Worm (Caenorhabditis elegans) whole organism, L1 larva: ENCODE data around the gene cyy-1.

Source experiments
- alr-1 ChIP-seq: fragments of 200-800 bp; sonication (Bioruptor generic); optimal IDR thresholded peaks from 2 replicates; lab custom pipeline; 2018; ENCODE audit warnings: borderline replicate concordance, mild to moderate bottlenecking, missing genetic modification characterization, missing compliant biosample characterization
- aly-2 ChIP-seq: fragments of 150-350 bp; optimal IDR thresholded peaks from 2 replicates; lab custom pipeline; 2014; ENCODE audit warnings: missing biosample characterization, missing genetic modification characterization
- blmp-1 ChIP-seq: fragments of 150-350 bp; optimal IDR thresholded peaks from 2 replicates; lab custom pipeline; 2014; ENCODE audit warnings: missing biosample characterization, missing genetic modification characterization
- ceh-82 ChIP-seq, 3 experiments: fragments of 150-350 bp in 1 of 3; sonication (generic microtip) in 2 of 3; optimal IDR thresholded peaks; 2 replicates each; lab custom pipeline; 2014 to 2017; ENCODE audit warnings: missing biosample characterization in 3 of 3, missing genetic modification characterization in 3 of 3
- ceh-88 ChIP-seq: fragments of 200-800 bp; sonication (Bioruptor generic); IDR thresholded peaks from 2 replicates; pipeline ENCODE4 v1.3.6; 2022; ENCODE audit warnings: missing genetic modification characterization, missing compliant biosample characterization
- ceh-90 ChIP-seq: sonication (generic microtip); optimal IDR thresholded peaks from 2 replicates; lab custom pipeline; 2016; ENCODE audit warnings: missing genetic modification characterization, missing compliant biosample characterization
- ces-1 ChIP-seq: fragments of 150-350 bp; optimal IDR thresholded peaks from 2 replicates; lab custom pipeline; 2014; ENCODE audit warnings: missing biosample characterization, missing genetic modification reagents, missing genetic modification characterization
- dpl-1 ChIP-seq, 3 experiments: fragments of 150-350 bp in 2 of 3; sonication (generic microtip) in 1 of 3; optimal IDR thresholded peaks; 2 replicates each; lab custom pipeline; 2014 to 2017; ENCODE audit warnings: missing biosample characterization in 3 of 3, missing genetic modification characterization in 3 of 3, missing genetic modification reagents in 3 of 3
- efl-1 ChIP-seq, 4 experiments: fragments of 150-350 bp; optimal IDR thresholded peaks in 3 of 4; peaks in 1 of 4; 1 replicate in 1 of 4; 2 replicates in 3 of 4; lab custom pipeline; 2014; ENCODE audit warnings: missing biosample characterization in 2 of 4, missing genetic modification characterization in 2 of 4, missing genetic modification reagents in 2 of 4
- efl-3 ChIP-seq: fragments of 200-800 bp; sonication (Bioruptor generic); optimal IDR thresholded peaks from 2 replicates; lab custom pipeline; 2018; ENCODE audit warnings: mild to moderate bottlenecking, missing genetic modification characterization, missing compliant biosample characterization
- egl-13 ChIP-seq: sonication (generic microtip); optimal IDR thresholded peaks from 2 replicates; lab custom pipeline; 2016; ENCODE audit warnings: missing genotype, missing genetic modification reagents, missing genetic modification characterization, missing compliant biosample characterization
- egl-27 ChIP-seq, 2 experiments: fragments of 150-350 bp in 1 of 2; sonication (generic microtip); optimal IDR thresholded peaks; 3 replicates each; lab custom pipeline; 2017 to 2018; ENCODE audit warnings: missing biosample characterization in 2 of 2, missing genetic modification characterization in 2 of 2, missing genetic modification reagents in 2 of 2
- elt-2 ChIP-seq: sonication (generic microtip); optimal IDR thresholded peaks from 2 replicates; lab custom pipeline; 2016; ENCODE audit warnings: missing genetic modification characterization, mild to moderate bottlenecking, inconsistent platforms, missing compliant biosample characterization, missing genetic modification reagents
- fkh-4 ChIP-seq: sonication (generic microtip); optimal IDR thresholded peaks from 2 replicates; lab custom pipeline; 2016; ENCODE audit warnings: missing compliant biosample characterization, missing genetic modification characterization, borderline replicate concordance
- fkh-8 ChIP-seq: sonication (generic microtip); optimal IDR thresholded peaks from 2 replicates; lab custom pipeline; 2016; ENCODE audit warnings: mild to moderate bottlenecking, missing genetic modification characterization, missing compliant biosample characterization
- fos-1 ChIP-seq: fragments of 150-350 bp; optimal IDR thresholded peaks from 2 replicates; lab custom pipeline; 2014; ENCODE audit warnings: missing biosample characterization, missing genetic modification characterization
- hlh-17 ChIP-seq: fragments of 200-800 bp; sonication (Bioruptor generic); optimal IDR thresholded peaks from 2 replicates; lab custom pipeline; 2018; ENCODE audit warnings: missing genetic modification characterization, mild to moderate bottlenecking, missing compliant biosample characterization, moderate library complexity, borderline replicate concordance
- irx-1 ChIP-seq: sonication (generic microtip); optimal IDR thresholded peaks from 2 replicates; lab custom pipeline; 2016; ENCODE audit warnings: missing genetic modification characterization, missing compliant biosample characterization
- isw-1 ChIP-seq: fragments of 200-800 bp; sonication (Bioruptor generic); IDR thresholded peaks from 2 replicates; pipeline ENCODE4 v1.3.6; 2022; ENCODE audit warnings: missing genetic modification characterization, missing compliant biosample characterization
- lin-13 ChIP-seq: fragments of 150-350 bp; optimal IDR thresholded peaks from 2 replicates; lab custom pipeline; 2014; ENCODE audit warnings: missing biosample characterization, missing genetic modification reagents, missing genetic modification characterization
- lin-14 ChIP-seq: fragments of 200-800 bp; sonication (Bioruptor generic); optimal IDR thresholded peaks from 2 replicates; lab custom pipeline; 2018; ENCODE audit warnings: mild to moderate bottlenecking, missing genetic modification characterization, moderate library complexity, missing compliant biosample characterization
- lin-15B ChIP-seq: fragments of 150-350 bp; sonication (generic microtip); optimal IDR thresholded peaks from 3 replicates; lab custom pipeline; 2014; ENCODE audit warnings: missing biosample characterization, missing genetic modification characterization
- lin-35 ChIP-seq, 2 experiments: fragments of 150-350 bp; optimal IDR thresholded peaks; 2 replicates each; lab custom pipeline; 2014; ENCODE audit warnings: missing biosample characterization in 2 of 2, missing genetic modification characterization in 2 of 2, missing genetic modification reagents in 2 of 2
- lir-3 ChIP-seq: sonication (generic microtip); optimal IDR thresholded peaks from 2 replicates; lab custom pipeline; 2016; ENCODE audit warnings: mild to moderate bottlenecking, missing genetic modification characterization, moderate library complexity, missing compliant biosample characterization; ENCODE audit not compliant: poor library complexity
- mdl-1 ChIP-seq, 2 experiments: fragments of 150-350 bp; optimal IDR thresholded peaks; 2 replicates each; lab custom pipeline; 2014 to 2017; ENCODE audit warnings: missing biosample characterization in 2 of 2, missing genetic modification characterization in 2 of 2, inconsistent platforms in 1 of 2
- mef-2 ChIP-seq: fragments of 150-350 bp; optimal IDR thresholded peaks from 2 replicates; lab custom pipeline; 2014; ENCODE audit warnings: missing biosample characterization, missing genetic modification characterization
- mep-1 ChIP-seq: fragments of 150-350 bp; optimal IDR thresholded peaks from 2 replicates; lab custom pipeline; 2014; ENCODE audit warnings: missing biosample characterization, missing genetic modification characterization
- nhr-11 ChIP-seq: fragments of 150-350 bp; optimal IDR thresholded peaks from 2 replicates; lab custom pipeline; 2014; ENCODE audit warnings: missing biosample characterization, missing genetic modification characterization
- nhr-12 ChIP-seq: sonication (generic microtip); optimal IDR thresholded peaks from 2 replicates; lab custom pipeline; 2017; ENCODE audit warnings: missing biosample characterization, missing genetic modification characterization
- nhr-19 ChIP-seq: fragments of 200-800 bp; sonication (Bioruptor generic); conservative IDR thresholded peaks from 2 replicates; pipeline ENCODE4 v1.3.6; 2022; ENCODE audit warnings: missing genetic modification characterization, missing compliant biosample characterization
- nhr-20 ChIP-seq: sonication (generic microtip); optimal IDR thresholded peaks from 2 replicates; lab custom pipeline; 2016; ENCODE audit warnings: mild to moderate bottlenecking, missing genetic modification characterization, missing compliant biosample characterization
- nhr-237 ChIP-seq: fragments of 150-350 bp; optimal IDR thresholded peaks from 2 replicates; lab custom pipeline; 2014; ENCODE audit warnings: missing biosample characterization, missing genetic modification characterization
- nhr-28 ChIP-seq: fragments of 150-350 bp; optimal IDR thresholded peaks from 2 replicates; lab custom pipeline; 2014; ENCODE audit warnings: missing biosample characterization, missing genetic modification characterization
- nhr-47 ChIP-seq: sonication (generic microtip); optimal IDR thresholded peaks from 2 replicates; lab custom pipeline; 2016; ENCODE audit warnings: mild to moderate bottlenecking, missing genetic modification characterization, moderate library complexity, missing compliant biosample characterization
- nhr-84 ChIP-seq: sonication (generic microtip); optimal IDR thresholded peaks from 2 replicates; lab custom pipeline; 2017; ENCODE audit warnings: missing biosample characterization, missing genetic modification characterization
- nhr-85 ChIP-seq: sonication (generic microtip); peaks from one replicate; lab custom pipeline; 2016; ENCODE audit warnings: missing genetic modification characterization, inconsistent platforms, missing compliant biosample characterization
- nhr-90 ChIP-seq: sonication (generic microtip); optimal IDR thresholded peaks from 2 replicates; lab custom pipeline; 2016; ENCODE audit warnings: mild to moderate bottlenecking, missing genetic modification characterization, missing compliant biosample characterization; ENCODE audit not compliant: poor library complexity
- pax-3 ChIP-seq: fragments of 200-800 bp; sonication (Bioruptor generic); optimal IDR thresholded peaks from 2 replicates; lab custom pipeline; 2018; ENCODE audit warnings: mild to moderate bottlenecking, missing genetic modification characterization, moderate library complexity, missing compliant biosample characterization
- pqm-1 ChIP-seq: sonication (generic microtip); optimal IDR thresholded peaks from 3 replicates; lab custom pipeline; 2017; ENCODE audit warnings: missing biosample characterization, missing genetic modification characterization
- rnt-1 ChIP-seq: sonication (generic microtip); optimal IDR thresholded peaks from 2 replicates; lab custom pipeline; 2016; ENCODE audit warnings: mild to moderate bottlenecking, missing genetic modification characterization, moderate library complexity, missing compliant biosample characterization
- skn-1 ChIP-seq: fragments of 150-350 bp; optimal IDR thresholded peaks from 2 replicates; lab custom pipeline; 2014; ENCODE audit warnings: missing biosample characterization, missing genetic modification characterization
- snu-23 ChIP-seq: sonication (generic microtip); optimal IDR thresholded peaks from 2 replicates; lab custom pipeline; 2016; ENCODE audit warnings: missing genetic modification characterization, missing compliant biosample characterization
- sptf-1 ChIP-seq: fragments of 150-350 bp; optimal IDR thresholded peaks from 2 replicates; lab custom pipeline; 2014; ENCODE audit warnings: missing biosample characterization, missing genetic modification characterization
- sup-37 ChIP-seq: fragments of 200-800 bp; sonication (Bioruptor generic); optimal IDR thresholded peaks from 2 replicates; lab custom pipeline; 2018; ENCODE audit warnings: mild to moderate bottlenecking, missing genetic modification characterization, missing compliant biosample characterization
- swsn-7 ChIP-seq: sonication (generic microtip); optimal IDR thresholded peaks from 2 replicates; lab custom pipeline; 2016; ENCODE audit warnings: missing genetic modification characterization, missing compliant biosample characterization
- tbx-2 ChIP-seq: sonication (generic microtip); optimal IDR thresholded peaks from 2 replicates; lab custom pipeline; 2016; ENCODE audit warnings: missing genetic modification characterization, missing compliant biosample characterization
- unc-30 ChIP-seq: sonication (generic microtip); optimal IDR thresholded peaks from 2 replicates; lab custom pipeline; 2017; ENCODE audit warnings: missing biosample characterization, missing genetic modification characterization
- unc-98 ChIP-seq: fragments of 200-800 bp; sonication (Bioruptor generic); IDR thresholded peaks from 2 replicates; pipeline ENCODE4 v1.3.6; 2022; ENCODE audit warnings: missing genetic modification characterization, missing compliant biosample characterization
- vab-15 ChIP-seq: sonication (generic microtip); optimal IDR thresholded peaks from 2 replicates; lab custom pipeline; 2017; ENCODE audit warnings: missing genotype, mild to moderate bottlenecking, missing genetic modification characterization, missing compliant biosample characterization
- xbp-1 ChIP-seq: sonication (generic microtip); optimal IDR thresholded peaks from 2 replicates; lab custom pipeline; 2016; ENCODE audit warnings: missing genetic modification characterization, missing compliant biosample characterization
- zag-1 ChIP-seq: fragments of 150-350 bp; optimal IDR thresholded peaks from 2 replicates; lab custom pipeline; 2014; ENCODE audit warnings: missing biosample characterization, missing genetic modification characterization
- zip-4 ChIP-seq: fragments of 200-800 bp; sonication (Bioruptor generic); optimal IDR thresholded peaks from 2 replicates; lab custom pipeline; 2018; ENCODE audit warnings: mild to moderate bottlenecking, missing genetic modification characterization, moderate library complexity, missing compliant biosample characterization
- ztf-4 ChIP-seq: fragments of 150-350 bp; optimal IDR thresholded peaks from 2 replicates; lab custom pipeline; 2014; ENCODE audit warnings: missing biosample characterization, missing genetic modification characterization

The cyy-1 gene

DNA sequence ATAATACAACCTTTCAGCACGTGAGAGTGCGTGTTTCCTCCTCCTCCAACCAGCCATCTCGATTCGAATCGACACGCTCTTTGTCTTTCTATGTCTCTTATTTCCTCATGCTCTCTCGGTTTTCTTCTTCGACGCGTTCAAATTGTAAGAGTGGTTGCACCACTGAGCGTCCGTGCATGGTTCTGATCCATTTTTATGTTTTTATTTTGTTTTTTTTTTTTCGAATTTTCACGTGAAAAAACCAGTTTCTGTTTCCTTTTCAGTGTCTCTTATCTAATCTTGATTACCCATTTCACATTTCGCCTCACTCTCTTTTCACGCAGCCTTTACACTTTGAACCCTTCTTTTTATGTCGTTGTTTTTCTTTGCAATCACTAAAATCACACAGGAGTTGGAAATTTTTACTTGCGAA, 34.8 kb upstream of the cyy-1 start:
- TF ChIP-seq aly-2 (no peak), ces-1 (no peak), mef-2 (tag; lab: Kevin White, UChicago) (no peak), ceh-82 (tag; optimal IDR thresholded peaks at IDR 0.05; lab: Kevin White, UChicago) (peak in 1 of 3 experiments; percentile 8), zag-1 (tag; lab: Kevin White, UChicago) (no peak), xbp-1 (tag; lab: Kevin White, UChicago) (peak; percentile 23), snu-23 (peak; percentile 60), nhr-19 (no peak; the same call in 1 of the 2 replicates), nhr-84 (tag; lab: Kevin White, UChicago) (no peak), egl-27 (tag; optimal IDR thresholded peaks at IDR 0.05; lab: Kevin White, UChicago) (no peak), elt-2 (peak; percentile 46), fos-1 (no peak), ceh-90 (no peak), fkh-4 (tag; lab: Kevin White, UChicago) (no peak), skn-1 (tag; lab: Kevin White, UChicago) (no peak), pax-3 (tag; lab: Kevin White, UChicago) (no peak), efl-1 (optimal IDR thresholded peaks at IDR 0.05; lab: Kevin White, UChicago) (peak in 1 of 2 experiments; percentile 20), efl-1 (GFP tag; optimal IDR thresholded peaks at IDR 0.05 in 1 of 2; lab: Kevin White, UChicago) (peak; percentile 8 to 66), alr-1 (no peak), swsn-7 (no peak), fkh-8 (tag; lab: Kevin White, UChicago) (no peak), irx-1 (tag; lab: Kevin White, UChicago) (no peak), egl-13 (no peak), nhr-28 (tag; lab: Kevin White, UChicago) (no peak), nhr-90 (tag; lab: Kevin White, UChicago) (peak; percentile 40), tbx-2 (tag; lab: Kevin White, UChicago) (peak; percentile 13), unc-30 (tag; lab: Kevin White, UChicago) (no peak), nhr-12 (no peak), lin-35 (GFP tag; optimal IDR thresholded peaks at IDR 0.05; lab: Kevin White, UChicago) (peak; percentile 19 to 35), nhr-85 (tag; lab: Kevin White, UChicago) (peak; percentile 91), sptf-1 (no peak), lin-14 (GFP tag; lab: Kevin White, UChicago) (peak; percentile 78), efl-3 (GFP tag; lab: Kevin White, UChicago) (no peak), dpl-1 (GFP tag; optimal IDR thresholded peaks at IDR 0.05; lab: Kevin White, UChicago) (peak in 1 of 3 experiments; percentile 17), hlh-17 (GFP tag; lab: Kevin White, UChicago) (no peak), mep-1 (tag; lab: Kevin White, UChicago) (peak; percentile 16), lin-15B (tag; lab: Kevin White, UChicago) (no peak), sup-37 (GFP tag; lab: Kevin White, UChicago) (no peak), ztf-4 (tag; lab: Kevin White, UChicago) (no peak), mdl-1 (tag; optimal IDR thresholded peaks at IDR 0.05; lab: Kevin White, UChicago) (peak in 1 of 2 experiments; percentile 74), nhr-20 (tag; lab: Kevin White, UChicago) (peak; percentile 53), nhr-47 (no peak), lir-3 (tag; lab: Kevin White, UChicago) (no peak), nhr-11 (tag; lab: Kevin White, UChicago) (no peak), unc-98 (GFP tag; lab: Robert Waterston, UW) (no peak), pqm-1 (no peak), blmp-1 (peak; percentile 76), zip-4 (GFP tag; lab: Kevin White, UChicago) (no peak), rnt-1 (tag; lab: Kevin White, UChicago) (peak; percentile 4), ceh-88 (GFP tag; lab: Robert Waterston, UW) (no peak), nhr-237 (tag; lab: Kevin White, UChicago) (no peak), lin-13 (GFP tag; lab: Kevin White, UChicago) (no peak), isw-1 (GFP tag; lab: Robert Waterston, UW) (no peak), vab-15 (tag; lab: Kevin White, UChicago) (no peak)
